Worm (Caenorhabditis elegans): ENCODE measurements around the gene col-10.

ce11 chrV:9172989-9173388 lies 7.9 kb upstream of the col-10 start, which contains the start of gene gad-3:
- TF ChIP-seq hlh-6 (tag; optimal IDR thresholded peaks at IDR 0.05) = no peak
- no peak for TF ChIP-seq elt-2 (tag; optimal IDR thresholded peaks at IDR 0.05)
- no peak for TF ChIP-seq nhr-11 (tag; optimal IDR thresholded peaks at IDR 0.05)
- no peak for TF ChIP-seq mec-3 (tag; optimal IDR thresholded peaks at IDR 0.05; ENCODE audit: borderline replicate concordance)
- TF ChIP-seq ama-1 (optimal IDR thresholded peaks at IDR 0.05) = no peak
- TF ChIP-seq ceh-30 (tag; optimal IDR thresholded peaks at IDR 0.05) = no peak

Measured in whole organism, late embryonic.